Fruit fly (Drosophila melanogaster) whole organism, larva: ENCODE data around the gene sbr.

ENCODE experiments used
- noc ChIP-seq: fragments of 200-800 bp; sonication (Bioruptor generic); optimal IDR thresholded peaks from 3 replicates; lab custom pipeline; 2019; ENCODE audit warnings: missing biosample characterization, mild to moderate bottlenecking, missing genetic modification characterization, moderate library complexity

The sbr gene

dm6 chrX:10847447-10847846 is 555 bp upstream of the sbr start:
- TF ChIP-seq noc (tag; lab: Kevin White, UChicago), result no peak

- TF ChIP-seq noc (tag; lab: Kevin White, UChicago), result no peak
These were observed 349 bp upstream of the sbr start, which contains the start of gene Pgls for dm6 chrX:10847436-10847446. Gene Pgls (plus strand): TSS chrX:10847438.

dm6 chrX:10845256-10845655 is 1.6 kb downstream of the sbr start:
- no peak for TF ChIP-seq noc (tag; lab: Kevin White, UChicago)

- TF ChIP-seq noc (tag; lab: Kevin White, UChicago), result no peak
These were observed 2.1 kb downstream of the sbr start, which contains the start of gene CG32669 for dm6 chrX:10844807-10845206. Gene CG32669 (minus strand): TSS chrX:10845081.

- peak; percentile 25 for TF ChIP-seq noc (tag; lab: Kevin White, UChicago)
These were observed 5.1 kb downstream of the sbr start, which contains the start of gene CG15209 for dm6 chrX:10841717-10842255. Gene CG15209 (plus strand): TSS chrX:10842205.

dm6 chrX:10840892-10841564 is 5.9 kb downstream of the sbr start:
- TF ChIP-seq noc (tag; lab: Kevin White, UChicago), result peak; percentile 14

- no peak for TF ChIP-seq noc (tag; lab: Kevin White, UChicago)
These were observed 7.9 kb downstream of the sbr start, which contains the start of gene CG15210 for dm6 chrX:10838962-10839361. Gene CG15210 (plus strand): TSS chrX:10839230.

- TF ChIP-seq noc (tag; lab: Kevin White, UChicago), result no peak
These were observed 11.3 kb downstream of the sbr start for dm6 chrX:10835631-10836030.

- TF ChIP-seq noc (tag; lab: Kevin White, UChicago), result no peak
These were observed 14.5 kb downstream of the sbr start for dm6 chrX:10832369-10832768.

- no peak for TF ChIP-seq noc (tag; lab: Kevin White, UChicago)
These were observed 19.6 kb downstream of the sbr start for dm6 chrX:10827301-10827700.

- TF ChIP-seq noc (tag; lab: Kevin White, UChicago), result no peak
These were observed 21.4 kb downstream of the sbr start for dm6 chrX:10825349-10826129.

dm6 chrX:10824227-10824702 is 22.6 kb downstream of the sbr start, which contains the start of gene Imp:
Gene Imp (minus strand): TSS chrX:10824277.
- no peak for TF ChIP-seq noc (tag; lab: Kevin White, UChicago)

dm6 chrX:10823441-10823818 is 23.5 kb downstream of the sbr start:
- no peak for TF ChIP-seq noc (tag; lab: Kevin White, UChicago)

- TF ChIP-seq noc (tag; lab: Kevin White, UChicago), result peak; percentile 23
These were observed 24.0 kb downstream of the sbr start for dm6 chrX:10822678-10823440.

- no peak for TF ChIP-seq noc (tag; lab: Kevin White, UChicago)
These were observed 24.8 kb downstream of the sbr start for dm6 chrX:10822096-10822495.

dm6 chrX:10820741-10821140 is 26.2 kb downstream of the sbr start:
- TF ChIP-seq noc (tag; lab: Kevin White, UChicago), result no peak
